Worm (Caenorhabditis elegans): ENCODE measurements around the gene pals-20.
"Not testable (repeated sequence)": the region's sequence is repeated elsewhere in the genome, so short reads cannot be mapped to it uniquely, and the experiment has no call there.

The pals-20 gene

ce11 chrIII:1374355-1374807, 13.7 kb downstream of the pals-20 start, which contains the start of gene Y82E9BR.20:
Gene Y82E9BR.20 (plus strand): TSS chrIII:1374405.
- no peak for TF ChIP-seq ceh-36 (tag; optimal IDR thresholded peaks at IDR 0.05)
- TF ChIP-seq hmbx-1 (tag; optimal IDR thresholded peaks at IDR 0.05): no peak
- no peak for TF ChIP-seq ama-1 (optimal IDR thresholded peaks at IDR 0.05)
- no peak for TF ChIP-seq sea-1 (GFP tag; conservative IDR thresholded peaks at IDR 0.05)
- no peak for TF ChIP-seq tra-4 (tag; optimal IDR thresholded peaks at IDR 0.05)
- no peak for TF ChIP-seq hnd-1 (tag; optimal IDR thresholded peaks at IDR 0.05)
- TF ChIP-seq B0310.2 (tag; optimal IDR thresholded peaks at IDR 0.05): no peak
- TF ChIP-seq F13C5.2 (tag; optimal IDR thresholded peaks at IDR 0.05): no peak
- TF ChIP-seq flt-1 (GFP tag; IDR thresholded peaks at IDR 0.05): no peak
- no peak for TF ChIP-seq tbx-37 (GFP tag; conservative IDR thresholded peaks at IDR 0.05)
- no peak for TF ChIP-seq tbx-11 (GFP tag; IDR thresholded peaks at IDR 0.05)
- TF ChIP-seq hmg-4 (GFP tag; optimal IDR thresholded peaks at IDR 0.05): no peak
- no peak for TF ChIP-seq aly-1 (tag; optimal IDR thresholded peaks at IDR 0.05)
- TF ChIP-seq ets-7 (tag; optimal IDR thresholded peaks at IDR 0.05): no peak
- TF ChIP-seq scrt-1 (GFP tag; IDR thresholded peaks at IDR 0.05): no peak
- TF ChIP-seq ceh-13 (GFP tag; optimal IDR thresholded peaks at IDR 0.05): no peak
- no peak for TF ChIP-seq pes-1 (GFP tag; IDR thresholded peaks at IDR 0.05)

DNA sequence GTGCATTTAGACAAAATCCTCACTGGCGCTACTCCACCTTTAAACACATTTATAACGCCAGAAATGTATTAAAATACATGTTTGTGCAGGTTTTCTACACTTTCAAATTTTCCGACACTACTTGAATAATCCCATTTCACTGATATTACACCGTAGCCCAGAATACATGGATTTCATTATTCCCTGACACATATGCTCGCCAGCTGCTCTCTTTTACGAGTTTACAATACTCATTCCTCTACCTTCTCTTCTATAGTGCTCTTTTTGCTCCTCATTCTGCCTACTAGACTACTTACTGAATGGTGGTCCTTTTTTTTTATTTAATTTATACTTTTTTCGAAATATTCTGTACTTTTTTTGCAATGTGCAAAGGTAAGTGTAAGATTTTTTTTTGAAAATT, 15.6 kb downstream of the pals-20 start:
- TF ChIP-seq F13C5.2 (tag; optimal IDR thresholded peaks at IDR 0.05) (no peak), tbx-11 (GFP tag; IDR thresholded peaks at IDR 0.05) (no peak), ceh-13 (GFP tag; optimal IDR thresholded peaks at IDR 0.05) (no peak)

DNA sequence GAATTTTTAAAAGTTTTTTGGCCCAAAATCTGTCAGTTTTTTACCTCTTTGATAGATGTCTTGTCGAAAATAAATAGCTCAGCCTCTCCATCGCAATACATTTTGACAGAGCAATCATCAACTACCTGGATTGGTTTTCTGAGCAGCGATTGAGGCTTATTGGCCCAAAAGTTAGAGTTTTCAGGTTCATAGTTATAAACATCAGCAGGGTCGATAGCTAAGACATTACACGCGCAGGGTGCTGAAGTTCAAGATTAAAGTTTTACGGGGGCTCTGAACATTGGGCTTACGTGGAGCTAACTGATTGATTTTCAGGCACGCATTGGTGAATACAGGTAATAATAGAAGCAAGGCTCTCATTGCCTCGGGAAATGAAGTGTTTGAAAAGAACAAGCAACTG, 28.5 kb downstream of the pals-20 start, which contains the start of gene Y82E9BR.9:
Gene Y82E9BR.9, minus strand, starts transcription at position 101 of the 400 bp plus-strand sequence.
- TF ChIP-seq sea-1 (GFP tag; conservative IDR thresholded peaks at IDR 0.05) (no peak), ama-1 (optimal IDR thresholded peaks at IDR 0.05) (no peak), hmbx-1 (tag; optimal IDR thresholded peaks at IDR 0.05) (no peak)

DNA sequence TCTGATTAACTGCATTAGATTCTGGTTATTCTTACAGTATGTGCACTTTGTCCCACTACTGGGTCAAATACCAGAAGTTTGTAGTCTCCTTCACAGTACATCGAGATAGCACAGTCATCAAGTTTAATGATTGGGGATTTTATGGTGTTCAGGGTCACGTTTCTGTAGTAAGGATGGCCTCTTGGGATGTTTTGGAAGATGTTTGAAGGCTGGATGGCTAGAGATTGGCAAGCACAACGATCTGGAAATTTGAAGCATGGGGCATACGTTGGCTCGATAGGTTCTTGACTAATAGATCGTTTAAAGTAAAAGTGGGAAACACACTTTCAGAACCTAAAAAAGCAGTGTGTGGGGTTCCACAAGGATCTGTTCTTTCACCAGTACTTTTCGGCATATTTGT, 30.2 kb downstream of the pals-20 start, which contains the start of gene Y82E9BR.8:
Gene Y82E9BR.8, minus strand, starts transcription at position 101 of the 400 bp plus-strand sequence.
- TF ChIP-seq hmg-4 (GFP tag; optimal IDR thresholded peaks at IDR 0.05); scrt-1 (GFP tag; IDR thresholded peaks at IDR 0.05); tra-4 (tag; optimal IDR thresholded peaks at IDR 0.05): not testable (repeated sequence)

- no peak for TF ChIP-seq tbx-11 (GFP tag; IDR thresholded peaks at IDR 0.05)
- no peak for TF ChIP-seq sea-1 (GFP tag; conservative IDR thresholded peaks at IDR 0.05)
- TF ChIP-seq flt-1 (GFP tag; IDR thresholded peaks at IDR 0.05): no peak
- no peak for TF ChIP-seq hmbx-1 (tag; optimal IDR thresholded peaks at IDR 0.05)
- TF ChIP-seq tbx-37 (GFP tag; conservative IDR thresholded peaks at IDR 0.05): no peak
- no peak for TF ChIP-seq tra-4 (tag; optimal IDR thresholded peaks at IDR 0.05)
- TF ChIP-seq hmg-4 (GFP tag; optimal IDR thresholded peaks at IDR 0.05): no peak
Observed at ce11 chrIII:1355320-1355719, 32.8 kb downstream of the pals-20 start, which contains the start of gene Y82E9BL.1. Gene Y82E9BL.1 (minus strand): TSS chrIII:1355420.

DNA sequence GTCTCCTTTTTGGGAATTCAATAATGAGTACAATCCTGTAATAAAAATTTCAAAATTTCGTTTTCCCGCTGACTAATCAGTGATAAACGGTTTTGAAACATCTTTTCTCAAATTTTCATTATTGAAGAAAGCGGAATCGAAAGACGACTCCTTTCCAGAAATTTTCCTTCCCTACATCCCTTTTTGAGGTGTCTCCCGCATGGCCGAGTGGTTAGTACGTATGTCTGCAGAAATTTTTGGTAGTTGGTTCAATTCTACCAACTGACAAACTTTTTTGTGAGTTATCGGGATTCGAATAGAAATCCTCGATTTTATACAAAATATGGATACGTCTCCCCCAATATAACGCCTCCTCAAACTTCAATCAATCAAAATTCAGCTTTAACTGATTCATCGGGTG, 33.6 kb downstream of the pals-20 start:
- TF ChIP-seq hmbx-1 (tag; optimal IDR thresholded peaks at IDR 0.05): no peak
- TF ChIP-seq F13C5.2 (tag; optimal IDR thresholded peaks at IDR 0.05): no peak
- TF ChIP-seq ets-7 (tag; optimal IDR thresholded peaks at IDR 0.05): no peak
- TF ChIP-seq hmg-4 (GFP tag; optimal IDR thresholded peaks at IDR 0.05): no peak
- TF ChIP-seq ama-1 (optimal IDR thresholded peaks at IDR 0.05): no peak
- TF ChIP-seq sea-1 (GFP tag; conservative IDR thresholded peaks at IDR 0.05): no peak
- TF ChIP-seq ceh-13 (GFP tag; optimal IDR thresholded peaks at IDR 0.05): no peak
- TF ChIP-seq ceh-36 (tag; optimal IDR thresholded peaks at IDR 0.05): no peak
- TF ChIP-seq tbx-37 (GFP tag; conservative IDR thresholded peaks at IDR 0.05): no peak
- TF ChIP-seq flt-1 (GFP tag; IDR thresholded peaks at IDR 0.05): no peak
- no peak for TF ChIP-seq aly-1 (tag; optimal IDR thresholded peaks at IDR 0.05)
- TF ChIP-seq hnd-1 (tag; optimal IDR thresholded peaks at IDR 0.05): no peak
- no peak for TF ChIP-seq B0310.2 (tag; optimal IDR thresholded peaks at IDR 0.05)
- TF ChIP-seq tra-4 (tag; optimal IDR thresholded peaks at IDR 0.05): no peak
- TF ChIP-seq tbx-11 (GFP tag; IDR thresholded peaks at IDR 0.05): no peak
- TF ChIP-seq pes-1 (GFP tag; IDR thresholded peaks at IDR 0.05): no peak
- TF ChIP-seq scrt-1 (GFP tag; IDR thresholded peaks at IDR 0.05): no peak

DNA sequence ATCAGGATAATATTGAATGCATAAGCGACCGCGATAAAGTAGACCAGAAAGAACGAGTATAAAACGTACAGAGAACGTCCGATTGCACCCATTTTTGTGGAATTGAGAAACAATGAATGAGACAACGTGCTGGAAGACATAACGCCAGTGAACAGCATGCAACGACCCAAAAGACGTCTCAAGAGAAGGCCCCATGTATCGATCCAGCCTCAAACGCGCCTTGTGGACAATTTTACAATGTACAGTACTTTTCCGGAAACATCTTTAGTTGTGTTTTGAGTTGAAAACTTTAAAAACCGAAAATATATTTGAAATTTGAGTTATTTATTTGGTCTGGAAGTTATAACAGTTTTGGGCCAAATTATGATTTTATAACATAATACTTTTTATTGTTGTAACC, 37.4 kb downstream of the pals-20 start, which contains the start of gene Y82E9BL.3:
Gene Y82E9BL.3, minus strand, starts transcription at position 101 of the 400 bp plus-strand sequence.
- TF ChIP-seq ceh-36 (tag; optimal IDR thresholded peaks at IDR 0.05): no peak
- TF ChIP-seq flt-1 (GFP tag; IDR thresholded peaks at IDR 0.05): no peak
- TF ChIP-seq ets-7 (tag; optimal IDR thresholded peaks at IDR 0.05): no peak
- TF ChIP-seq tbx-11 (GFP tag; IDR thresholded peaks at IDR 0.05): no peak
- TF ChIP-seq hmbx-1 (tag; optimal IDR thresholded peaks at IDR 0.05): no peak
- no peak for TF ChIP-seq ama-1 (optimal IDR thresholded peaks at IDR 0.05)
- TF ChIP-seq ceh-13 (GFP tag; optimal IDR thresholded peaks at IDR 0.05): no peak
- TF ChIP-seq tra-4 (tag; optimal IDR thresholded peaks at IDR 0.05): no peak
- no peak for TF ChIP-seq tbx-37 (GFP tag; conservative IDR thresholded peaks at IDR 0.05)
- no peak for TF ChIP-seq B0310.2 (tag; optimal IDR thresholded peaks at IDR 0.05)
- TF ChIP-seq scrt-1 (GFP tag; IDR thresholded peaks at IDR 0.05): no peak
- TF ChIP-seq hmg-4 (GFP tag; optimal IDR thresholded peaks at IDR 0.05): no peak
- TF ChIP-seq F13C5.2 (tag; optimal IDR thresholded peaks at IDR 0.05): no peak
- TF ChIP-seq hnd-1 (tag; optimal IDR thresholded peaks at IDR 0.05): no peak
- TF ChIP-seq aly-1 (tag; optimal IDR thresholded peaks at IDR 0.05): no peak
- no peak for TF ChIP-seq pes-1 (GFP tag; IDR thresholded peaks at IDR 0.05)
- TF ChIP-seq sea-1 (GFP tag; conservative IDR thresholded peaks at IDR 0.05): no peak

ce11 chrIII:1349313-1349712, 38.8 kb downstream of the pals-20 start, which contains the start of gene fbxa-25:
Gene fbxa-25 (minus strand): TSS chrIII:1349450.
- no peak for TF ChIP-seq tra-4 (tag; optimal IDR thresholded peaks at IDR 0.05)
- TF ChIP-seq flt-1 (GFP tag; IDR thresholded peaks at IDR 0.05): no peak
- no peak for TF ChIP-seq hmbx-1 (tag; optimal IDR thresholded peaks at IDR 0.05)
- TF ChIP-seq hmg-4 (GFP tag; optimal IDR thresholded peaks at IDR 0.05): no peak
- TF ChIP-seq tbx-11 (GFP tag; IDR thresholded peaks at IDR 0.05): no peak
- no peak for TF ChIP-seq B0310.2 (tag; optimal IDR thresholded peaks at IDR 0.05)
- no peak for TF ChIP-seq aly-1 (tag; optimal IDR thresholded peaks at IDR 0.05)
- TF ChIP-seq ceh-13 (GFP tag; optimal IDR thresholded peaks at IDR 0.05): no peak
- no peak for TF ChIP-seq scrt-1 (GFP tag; IDR thresholded peaks at IDR 0.05)
- TF ChIP-seq F13C5.2 (tag; optimal IDR thresholded peaks at IDR 0.05): no peak
- no peak for TF ChIP-seq pes-1 (GFP tag; IDR thresholded peaks at IDR 0.05)
- no peak for TF ChIP-seq ama-1 (optimal IDR thresholded peaks at IDR 0.05)
- no peak for TF ChIP-seq ets-7 (tag; optimal IDR thresholded peaks at IDR 0.05)
- no peak for TF ChIP-seq hnd-1 (tag; optimal IDR thresholded peaks at IDR 0.05)
- TF ChIP-seq ceh-36 (tag; optimal IDR thresholded peaks at IDR 0.05): no peak
- no peak for TF ChIP-seq sea-1 (GFP tag; conservative IDR thresholded peaks at IDR 0.05)
- TF ChIP-seq tbx-37 (GFP tag; conservative IDR thresholded peaks at IDR 0.05): no peak
